Worm (Caenorhabditis elegans) whole organism, L4 larva: ENCODE measurements around the gene tax-6.

Experiments used
- F44E2.7 ChIP-seq: fragments of 200-800 bp; sonication (Bioruptor generic); IDR thresholded peaks from 2 replicates; pipeline ENCODE4 v2.1.2; 2022; ENCODE audit warnings: missing genetic modification characterization, missing compliant biosample characterization
- F49E8.2 ChIP-seq: sonication (generic microtip); optimal IDR thresholded peaks from 2 replicates; lab custom pipeline; 2016; ENCODE audit warnings: missing compliant biosample characterization, mild to moderate bottlenecking, missing genetic modification characterization, borderline replicate concordance
- R02D3.7 ChIP-seq: fragments of 150-350 bp; sonication (generic microtip); optimal IDR thresholded peaks from 3 replicates; lab custom pipeline; 2014; ENCODE audit warnings: missing biosample characterization, missing genetic modification characterization
- T20F7.1 ChIP-seq: fragments of 200-800 bp; sonication (Bioruptor generic); optimal IDR thresholded peaks from 2 replicates; lab custom pipeline; 2018; ENCODE audit warnings: mild to moderate bottlenecking, missing genetic modification characterization, missing compliant biosample characterization
- T26A8.4 ChIP-seq: fragments of 200-800 bp; sonication (Bioruptor generic); IDR thresholded peaks from 2 replicates; pipeline ENCODE4 v1.3.6; 2022; ENCODE audit warnings: missing genetic modification characterization, missing compliant biosample characterization
- Y48G9A.11 ChIP-seq: fragments of 200-800 bp; sonication (Bioruptor generic); IDR thresholded peaks from 2 replicates; pipeline ENCODE4 v1.3.6; 2022; ENCODE audit warnings: missing genetic modification reagents, missing genetic modification characterization, missing compliant biosample characterization
- Y5F2A.4 ChIP-seq: fragments of 200-800 bp; sonication (Bioruptor generic); optimal IDR thresholded peaks from 2 replicates; lab custom pipeline; 2018; ENCODE audit warnings: mild to moderate bottlenecking, missing genetic modification characterization, missing compliant biosample characterization
- Y75B8A.6 ChIP-seq: fragments of 200-800 bp; sonication (Bioruptor generic); IDR thresholded peaks from 2 replicates; pipeline ENCODE4 v1.3.6; 2022; ENCODE audit warnings: missing genetic modification reagents, missing genetic modification characterization, missing compliant biosample characterization
- ZK337.2 ChIP-seq: fragments of 200-800 bp; sonication (Bioruptor generic); IDR thresholded peaks from 2 replicates; pipeline ENCODE4 v1.3.6; 2022; ENCODE audit warnings: missing genetic modification reagents, missing genetic modification characterization, missing compliant biosample characterization
- aha-1 ChIP-seq: fragments of 150-350 bp; peaks from one replicate; lab custom pipeline; 2014; ENCODE audit warnings: missing biosample characterization, missing genetic modification characterization
- aly-2 ChIP-seq: sonication (generic microtip); optimal IDR thresholded peaks from 2 replicates; lab custom pipeline; 2018; ENCODE audit warnings: missing biosample characterization, missing genetic modification characterization
- arid-1 ChIP-seq: fragments of 200-800 bp; sonication (Bioruptor generic); conservative IDR thresholded peaks from 2 replicates; pipeline ENCODE4 v1.3.6; 2022; ENCODE audit warnings: missing genetic modification reagents, missing genetic modification characterization, missing compliant biosample characterization
- attf-4 ChIP-seq: sonication (generic microtip); optimal IDR thresholded peaks from 3 replicates; lab custom pipeline; 2017; ENCODE audit warnings: missing biosample characterization, missing genetic modification characterization
- ceh-44 ChIP-seq: fragments of 200-800 bp; sonication (Bioruptor generic); IDR thresholded peaks from 2 replicates; pipeline ENCODE4 v1.3.6; 2022; ENCODE audit warnings: missing genetic modification reagents, missing genetic modification characterization, missing compliant biosample characterization
- ctbp-1 ChIP-seq: fragments of 200-800 bp; sonication (Bioruptor generic); IDR thresholded peaks from 2 replicates; pipeline ENCODE4 v1.3.6; 2022; ENCODE audit warnings: missing genetic modification reagents, missing genetic modification characterization, missing compliant biosample characterization
- daf-12 ChIP-seq: fragments of 150-350 bp; optimal IDR thresholded peaks from 2 replicates; lab custom pipeline; 2014; ENCODE audit warnings: missing biosample characterization, missing genetic modification reagents, missing genetic modification characterization
- daf-16 ChIP-seq, 3 experiments: sonication (generic microtip); optimal IDR thresholded peaks; 2 replicates each; lab custom pipeline; 2016 to 2017; ENCODE audit warnings: missing genetic modification characterization in 3 of 3, missing genetic modification reagents in 3 of 3, mild to moderate bottlenecking in 2 of 3, missing compliant biosample characterization in 2 of 3, missing biosample characterization in 1 of 3, moderate library complexity in 1 of 3
- dmd-8 ChIP-seq: fragments of 200-800 bp; sonication (Bioruptor generic); IDR thresholded peaks from 2 replicates; pipeline ENCODE4 v1.3.6; 2022; ENCODE audit warnings: missing genetic modification characterization, missing compliant biosample characterization
- egl-27 ChIP-seq: sonication (generic microtip); optimal IDR thresholded peaks from 3 replicates; lab custom pipeline; 2017; ENCODE audit warnings: missing biosample characterization, missing genetic modification reagents, missing genetic modification characterization
- gei-8 ChIP-seq: fragments of 200-800 bp; sonication (Bioruptor generic); optimal IDR thresholded peaks from 2 replicates; lab custom pipeline; 2018; ENCODE audit warnings: mild to moderate bottlenecking, missing genetic modification characterization, missing compliant biosample characterization
- hif-1 ChIP-seq, 2 experiments: sonication (generic microtip); optimal IDR thresholded peaks; 2 replicates each; lab custom pipeline; 2016 to 2017; ENCODE audit warnings: missing compliant biosample characterization in 2 of 2, missing genetic modification characterization in 2 of 2, missing genetic modification reagents in 2 of 2, missing genotype in 2 of 2, mild to moderate bottlenecking in 1 of 2
- hlh-30 ChIP-seq: sonication (generic microtip); optimal IDR thresholded peaks from 2 replicates; lab custom pipeline; 2017; ENCODE audit warnings: antibody characterized with exemption, mild to moderate bottlenecking, missing genetic modification characterization, missing compliant biosample characterization; ENCODE audit not compliant: insufficient read depth
- jun-1 ChIP-seq: fragments of 150-350 bp; optimal IDR thresholded peaks from 2 replicates; lab custom pipeline; 2014; ENCODE audit warnings: missing biosample characterization, missing genetic modification reagents, missing genetic modification characterization
- lin-13 ChIP-seq: fragments of 150-350 bp; optimal IDR thresholded peaks from 2 replicates; lab custom pipeline; 2014; ENCODE audit warnings: missing biosample characterization, missing genetic modification reagents, missing genetic modification characterization
- lin-39 ChIP-seq: fragments of 150-350 bp; optimal IDR thresholded peaks from 2 replicates; lab custom pipeline; 2014; ENCODE audit warnings: missing biosample characterization, missing genetic modification reagents, missing genetic modification characterization
- lsy-2 ChIP-seq, 2 experiments: fragments of 150-350 bp in 1 of 2; sonication (generic microtip) in 1 of 2; optimal IDR thresholded peaks; 2 replicates each; lab custom pipeline; 2014 to 2017; ENCODE audit warnings: missing biosample characterization in 2 of 2, missing genetic modification characterization in 2 of 2
- madf-9 ChIP-seq: fragments of 200-800 bp; sonication (Bioruptor generic); conservative IDR thresholded peaks from 2 replicates; pipeline ENCODE4 v1.3.6; 2022; ENCODE audit warnings: missing genetic modification reagents, missing genetic modification characterization, missing compliant biosample characterization
- mdl-1 ChIP-seq, 2 experiments: fragments of 150-350 bp in 1 of 2; sonication (generic microtip) in 1 of 2; optimal IDR thresholded peaks; 2 replicates each; lab custom pipeline; 2014 to 2017; ENCODE audit warnings: missing biosample characterization in 2 of 2, missing genetic modification characterization in 2 of 2
- mep-1 ChIP-seq: fragments of 150-350 bp; sonication (generic microtip); optimal IDR thresholded peaks from 3 replicates; lab custom pipeline; 2014; ENCODE audit warnings: missing biosample characterization, missing genetic modification characterization
- mxl-3 ChIP-seq: fragments of 200-800 bp; sonication (Bioruptor generic); optimal IDR thresholded peaks from 2 replicates; lab custom pipeline; 2018; ENCODE audit warnings: mild to moderate bottlenecking, missing genetic modification characterization, missing compliant biosample characterization
- nhr-10 ChIP-seq: fragments of 150-350 bp; optimal IDR thresholded peaks from 2 replicates; lab custom pipeline; 2014; ENCODE audit warnings: missing biosample characterization, missing genetic modification characterization
- nhr-11 ChIP-seq: fragments of 150-350 bp; optimal IDR thresholded peaks from 2 replicates; lab custom pipeline; 2014; ENCODE audit warnings: missing biosample characterization, missing genetic modification characterization
- nhr-25 ChIP-seq: sonication (generic microtip); optimal IDR thresholded peaks from 2 replicates; lab custom pipeline; 2017; ENCODE audit warnings: missing genetic modification characterization, mild to moderate bottlenecking, missing compliant biosample characterization, antibody characterized with exemption, moderate library complexity, borderline replicate concordance; ENCODE audit not compliant: insufficient read depth
- nhr-28 ChIP-seq: fragments of 150-350 bp; optimal IDR thresholded peaks from 2 replicates; lab custom pipeline; 2014; ENCODE audit warnings: missing biosample characterization, missing genetic modification characterization
- nhr-42 ChIP-seq: fragments of 200-800 bp; sonication (Bioruptor generic); IDR thresholded peaks from 2 replicates; pipeline ENCODE4 v1.3.6; 2022; ENCODE audit warnings: missing genetic modification characterization, missing compliant biosample characterization
- nhr-48 ChIP-seq: sonication (generic microtip); optimal IDR thresholded peaks from 2 replicates; lab custom pipeline; 2016; ENCODE audit warnings: mild to moderate bottlenecking, missing genetic modification characterization, missing compliant biosample characterization
- nhr-77 ChIP-seq: fragments of 150-350 bp; optimal IDR thresholded peaks from 2 replicates; lab custom pipeline; 2014; ENCODE audit warnings: missing biosample characterization, missing genetic modification characterization
- pha-4 ChIP-seq, 2 experiments: fragments of 150-350 bp in 1 of 2; fragments of 200-800 bp in 1 of 2; sonication (Bioruptor generic) in 1 of 2; IDR thresholded peaks in 1 of 2; optimal IDR thresholded peaks in 1 of 2; 2 replicates each; pipeline versions ENCODE4 v1.3.6 to Lab custom; 2014 to 2022; ENCODE audit warnings: missing genetic modification characterization in 2 of 2, missing genetic modification reagents in 2 of 2, missing biosample characterization in 1 of 2, missing compliant biosample characterization in 1 of 2
- php-3 ChIP-seq: fragments of 200-800 bp; sonication (Bioruptor generic); IDR thresholded peaks from 2 replicates; pipeline ENCODE4 v1.3.6; 2022; ENCODE audit warnings: missing genetic modification reagents, missing genetic modification characterization, missing compliant biosample characterization
- skn-1 ChIP-seq: fragments of 150-350 bp; optimal IDR thresholded peaks from 2 replicates; lab custom pipeline; 2014; ENCODE audit warnings: missing biosample characterization, missing genetic modification characterization
- snpc-1.2 ChIP-seq: fragments of 200-800 bp; sonication (Bioruptor generic); IDR thresholded peaks from 2 replicates; pipeline ENCODE4 v1.3.6; 2022; ENCODE audit warnings: missing genetic modification reagents, missing genetic modification characterization, missing compliant biosample characterization
- spr-1 ChIP-seq: sonication (generic microtip); optimal IDR thresholded peaks from 2 replicates; lab custom pipeline; 2016; ENCODE audit warnings: mild to moderate bottlenecking, missing genetic modification characterization, missing compliant biosample characterization
- unc-39 ChIP-seq: sonication (generic microtip); optimal IDR thresholded peaks from 2 replicates; lab custom pipeline; 2017; ENCODE audit warnings: missing biosample characterization, missing genetic modification characterization
- vab-7 ChIP-seq: fragments of 200-800 bp; sonication (Bioruptor generic); IDR thresholded peaks from 2 replicates; pipeline ENCODE4 v1.3.6; 2022; ENCODE audit warnings: missing genetic modification reagents, missing genetic modification characterization, missing compliant biosample characterization
- zfp-3 ChIP-seq: fragments of 200-800 bp; sonication (Bioruptor generic); conservative IDR thresholded peaks from 2 replicates; pipeline ENCODE4 v1.3.6; 2022; ENCODE audit warnings: missing genetic modification reagents, missing genetic modification characterization, missing compliant biosample characterization

tax-6 gene

DNA sequence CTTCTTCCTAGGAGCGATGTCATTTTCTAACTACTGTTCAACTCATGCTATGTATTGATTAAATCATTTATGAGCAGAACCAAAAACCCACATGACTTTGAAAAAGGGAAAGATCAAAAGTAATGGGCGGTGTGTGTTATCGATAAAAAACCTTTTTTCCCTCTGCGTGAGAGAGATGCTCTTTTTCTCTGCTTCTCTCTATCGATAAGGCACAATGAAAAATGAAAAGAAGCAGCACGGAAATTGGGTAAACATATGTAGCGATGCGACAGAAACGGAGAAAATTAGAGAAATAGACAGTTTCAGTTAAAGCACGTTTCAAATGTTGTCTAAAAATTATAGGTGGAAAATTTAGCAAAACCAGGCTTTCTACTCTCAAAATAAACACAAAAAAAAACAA lies 945 bp upstream of the tax-6 start (continued):
- TF ChIP-seq nhr-48 (tag; lab: Kevin White, UChicago) = peak; percentile 25
- TF ChIP-seq T26A8.4 = peak; percentile 45; the same call in 1 of the 2 replicates
- TF ChIP-seq daf-16 (GFP tag; optimal IDR thresholded peaks at IDR 0.05; lab: Kevin White, UChicago) = peak in 1 of 2 experiments; percentile 36
- TF ChIP-seq daf-16 (tag; optimal IDR thresholded peaks at IDR 0.05; lab: Kevin White, UChicago) = peak; percentile 97
- TF ChIP-seq lsy-2 (tag; optimal IDR thresholded peaks at IDR 0.05; lab: Kevin White, UChicago) = peak in 1 of 2 experiments; percentile 63
- TF ChIP-seq nhr-10 (tag; lab: Kevin White, UChicago) = peak; percentile 51
- TF ChIP-seq nhr-42 = 0 out of 2 replicates have a peak, but pooled peaks have one; percentile 26
- no peak for TF ChIP-seq dmd-8
- TF ChIP-seq, all 104 proteins: peak for 32

DNA sequence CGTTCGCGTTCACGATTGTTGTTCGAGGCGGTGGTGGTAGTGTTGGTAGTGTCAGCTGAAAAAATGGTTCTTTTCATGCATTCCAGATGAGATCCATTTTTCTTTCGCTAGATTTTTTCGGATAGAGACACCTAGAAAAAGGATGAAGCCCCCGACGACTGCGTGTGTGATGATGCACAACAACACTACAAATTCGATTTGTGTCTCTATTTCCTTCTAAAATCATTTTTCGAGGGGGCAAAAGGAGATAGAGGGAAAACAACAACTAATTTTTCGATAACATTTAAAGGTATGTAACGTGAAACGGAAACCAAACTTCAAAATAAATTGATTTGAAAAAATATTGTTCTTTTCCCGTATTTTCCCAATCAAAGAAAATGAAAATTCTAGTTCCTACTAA lies 919 bp downstream of the tax-6 start:
- TF ChIP-seq vab-7 (no peak), F44E2.7 (GFP tag; lab: Robert Waterston, UW) (no peak)

ce11 chrIV:10499948-10500356 lies 1.4 kb downstream of the tax-6 start:
- TF ChIP-seq ceh-44 (no peak), egl-27 (no peak), daf-16 (GFP tag; optimal IDR thresholded peaks at IDR 0.05; lab: Kevin White, UChicago) (no peak), daf-16 (tag; optimal IDR thresholded peaks at IDR 0.05; lab: Kevin White, UChicago) (no peak), madf-9 (GFP tag; lab: Robert Waterston, UW) (no peak), jun-1 (tag; lab: Kevin White, UChicago) (no peak), zfp-3 (GFP tag; lab: Robert Waterston, UW) (no peak), hif-1 (tag; optimal IDR thresholded peaks at IDR 0.05; lab: Kevin White, UChicago) (peak in 1 of 2 experiments; percentile 48), php-3 (GFP tag; lab: Robert Waterston, UW) (no peak), nhr-77 (tag; lab: Kevin White, UChicago) (peak; percentile 2), lin-39 (tag; lab: Kevin White, UChicago) (no peak), mep-1 (tag; lab: Kevin White, UChicago) (peak; percentile 82), lin-13 (no peak), lsy-2 (tag; optimal IDR thresholded peaks at IDR 0.05; lab: Kevin White, UChicago) (peak; percentile 63 to 65), skn-1 (no peak), daf-12 (tag; lab: Kevin White, UChicago) (no peak), Y48G9A.11 (no peak), ctbp-1 (GFP tag; lab: Robert Waterston, UW) (peak; percentile 74), F44E2.7 (GFP tag; lab: Robert Waterston, UW) (no peak), aha-1 (tag; lab: Kevin White, UChicago) (no peak), dmd-8 (no peak), mxl-3 (GFP tag; lab: Kevin White, UChicago) (peak; percentile 12), T26A8.4 (no peak), nhr-11 (tag; lab: Kevin White, UChicago) (peak; percentile 42), arid-1 (no peak), snpc-1.2 (GFP tag; lab: Robert Waterston, UW) (no peak), nhr-25 (tag; lab: Kevin White, UChicago) (no peak), unc-39 (tag; lab: Kevin White, UChicago) (no peak), Y5F2A.4 (GFP tag; lab: Kevin White, UChicago) (no peak), T20F7.1 (GFP tag; lab: Kevin White, UChicago) (no peak), F49E8.2 (tag; lab: Kevin White, UChicago) (no peak), Y75B8A.6 (GFP tag; lab: Robert Waterston, UW) (no peak), nhr-28 (no peak), R02D3.7 (no peak), ZK337.2 (peak; percentile 100), gei-8 (GFP tag; lab: Kevin White, UChicago) (peak; percentile 61), hlh-30 (tag; lab: Kevin White, UChicago) (peak; percentile 50), spr-1 (tag; lab: Kevin White, UChicago) (no peak), mdl-1 (tag; optimal IDR thresholded peaks at IDR 0.05; lab: Kevin White, UChicago) (peak in 1 of 2 experiments; percentile 54), aly-2 (tag; lab: Kevin White, UChicago) (no peak), attf-4 (tag; lab: Kevin White, UChicago) (no peak), pha-4 (GFP tag; IDR thresholded peaks at IDR 0.05; lab: Robert Waterston, UW) (no peak), pha-4 (tag; optimal IDR thresholded peaks at IDR 0.05; lab: Kevin White, UChicago) (no peak)
